Fruit fly (Drosophila melanogaster) whole organism, embryonic: ENCODE results near the gene CG13248.

Experiments used
- ATbp ChIP-seq: fragments of 200-800 bp; sonication (Bioruptor generic); optimal IDR thresholded peaks from 2 replicates; lab custom pipeline; 2017; ENCODE audit warnings: missing biosample characterization, mild to moderate bottlenecking, missing genetic modification characterization, missing genetic modification reagents
- Abd-B ChIP-seq: fragments of 200-800 bp; sonication (Bioruptor generic); optimal IDR thresholded peaks from 2 replicates; lab custom pipeline; 2018; ENCODE audit warnings: missing biosample characterization, mild to moderate bottlenecking, missing genetic modification characterization, moderate library complexity
- Bdp1 ChIP-seq: fragments of 200-800 bp; sonication (Bioruptor generic); optimal IDR thresholded peaks from 3 replicates; lab custom pipeline; 2016; ENCODE audit warnings: missing biosample characterization, missing genetic modification characterization
- Bgb ChIP-seq: fragments of 200-800 bp; sonication (Bioruptor generic); IDR thresholded peaks from 2 replicates; pipeline ENCODE4 v1.3.6; 2022; ENCODE audit warnings: missing biosample characterization, missing genetic modification characterization; ENCODE audit not compliant: partially characterized antibody
- CG11723 ChIP-seq: fragments of 200-800 bp; sonication (Bioruptor generic); optimal IDR thresholded peaks from 2 replicates; lab custom pipeline; 2017; ENCODE audit warnings: missing biosample characterization, mild to moderate bottlenecking, missing genetic modification characterization
- CG14965 ChIP-seq: fragments of 200-800 bp; sonication (Bioruptor generic); optimal IDR thresholded peaks from 2 replicates; lab custom pipeline; 2016; ENCODE audit warnings: missing biosample characterization, missing genetic modification characterization, borderline replicate concordance
- CG15073 ChIP-seq: fragments of 200-800 bp; sonication (Bioruptor generic); optimal IDR thresholded peaks from 2 replicates; lab custom pipeline; 2016; ENCODE audit warnings: missing biosample characterization, missing genetic modification characterization
- CG15601 ChIP-seq: fragments of 200-800 bp; sonication (Bioruptor generic); optimal IDR thresholded peaks from 3 replicates; lab custom pipeline; 2019; ENCODE audit warnings: missing biosample characterization, mild to moderate bottlenecking, missing genetic modification characterization, moderate library complexity
- CG16779 ChIP-seq: fragments of 200-800 bp; sonication (Bioruptor generic); IDR thresholded peaks from 2 replicates; pipeline ENCODE4 v1.3.6; 2022; ENCODE audit warnings: missing biosample characterization, missing genetic modification characterization
- CG17359 ChIP-seq: fragments of 200-800 bp; sonication (Bioruptor generic); optimal IDR thresholded peaks from 3 replicates; lab custom pipeline; 2018; ENCODE audit warnings: missing biosample characterization, mild to moderate bottlenecking, missing genetic modification characterization, moderate library complexity
- CG18476 ChIP-seq: fragments of 200-800 bp; sonication (Bioruptor generic); optimal IDR thresholded peaks from 2 replicates; lab custom pipeline; 2016; ENCODE audit warnings: missing biosample characterization, mild to moderate bottlenecking, missing genetic modification characterization
- CG18764 ChIP-seq: fragments of 200-800 bp; sonication (Bioruptor generic); optimal IDR thresholded peaks from 3 replicates; lab custom pipeline; 2016; ENCODE audit warnings: missing biosample characterization, missing genetic modification characterization
- CG2116 ChIP-seq: fragments of 200-800 bp; sonication (Bioruptor generic); optimal IDR thresholded peaks from 3 replicates; lab custom pipeline; 2018; ENCODE audit warnings: missing biosample characterization, mild to moderate bottlenecking, missing genetic modification characterization
- CG2678 ChIP-seq: fragments of 200-800 bp; sonication (Bioruptor generic); optimal IDR thresholded peaks from 3 replicates; lab custom pipeline; 2019; ENCODE audit warnings: missing biosample characterization, mild to moderate bottlenecking, missing genetic modification characterization, moderate library complexity
- CG30020 ChIP-seq: fragments of 200-800 bp; optimal IDR thresholded peaks from 2 replicates; lab custom pipeline; 2019; ENCODE audit warnings: missing biosample characterization, mild to moderate bottlenecking, missing genetic modification characterization, moderate library complexity
- CG3407 ChIP-seq: fragments of 200-800 bp; sonication (Bioruptor generic); optimal IDR thresholded peaks from 2 replicates; lab custom pipeline; 2018; ENCODE audit warnings: missing biosample characterization, mild to moderate bottlenecking, missing genetic modification characterization
- CG3726 ChIP-seq: fragments of 200-800 bp; sonication (Bioruptor generic); IDR thresholded peaks from 3 replicates; pipeline ENCODE4, ENCODE4 v1.3.6; 2022; ENCODE audit warnings: missing biosample characterization, missing genetic modification characterization
- CG3995 ChIP-seq: fragments of 200-800 bp; sonication (Bioruptor generic); optimal IDR thresholded peaks from 3 replicates; lab custom pipeline; 2016; ENCODE audit warnings: missing biosample characterization, missing genetic modification characterization
- CG6813 ChIP-seq: fragments of 200-800 bp; sonication (Bioruptor generic); optimal IDR thresholded peaks from 2 replicates; lab custom pipeline; 2017; ENCODE audit warnings: missing biosample characterization, missing genetic modification characterization, mild to moderate bottlenecking, moderate library complexity, missing genetic modification reagents
- CG9609 ChIP-seq: fragments of 200-800 bp; sonication (Bioruptor generic); optimal IDR thresholded peaks from 3 replicates; lab custom pipeline; 2016; ENCODE audit warnings: missing biosample characterization, missing genetic modification characterization
- Fer1 ChIP-seq: fragments of 200-800 bp; sonication (Bioruptor generic); optimal IDR thresholded peaks from 2 replicates; lab custom pipeline; 2017; ENCODE audit warnings: missing biosample characterization, mild to moderate bottlenecking, missing genetic modification characterization
- Gug ChIP-seq: fragments of 200-800 bp; sonication (Bioruptor generic); IDR thresholded peaks from 4 replicates; pipeline ENCODE4 v1.3.6; 2022; ENCODE audit warnings: missing biosample characterization, missing genetic modification characterization
- HLH54F ChIP-seq: fragments of 200-800 bp; sonication (Bioruptor generic); optimal IDR thresholded peaks from 3 replicates; lab custom pipeline; 2016; ENCODE audit warnings: missing biosample characterization, missing genetic modification characterization
- Hey ChIP-seq: fragments of 200-800 bp; sonication (Bioruptor generic); optimal IDR thresholded peaks from 3 replicates; lab custom pipeline; 2018; ENCODE audit warnings: missing biosample characterization, mild to moderate bottlenecking, missing genetic modification characterization
- NC2β ChIP-seq: fragments of 200-800 bp; sonication (Bioruptor generic); optimal IDR thresholded peaks from 2 replicates; lab custom pipeline; 2016; ENCODE audit warnings: missing biosample characterization, missing genetic modification characterization
- Neu2 ChIP-seq: fragments of 200-800 bp; sonication (Bioruptor generic); optimal IDR thresholded peaks from 3 replicates; lab custom pipeline; 2016; ENCODE audit warnings: missing biosample characterization, missing genetic modification characterization, borderline replicate concordance
- Pdp1 ChIP-seq, 2 experiments: fragments of 200-800 bp; sonication (Bioruptor generic); optimal IDR thresholded peaks; 3 replicates each; lab custom pipeline; 2016; ENCODE audit warnings: missing biosample characterization in 2 of 2, missing genetic modification characterization in 2 of 2, mild to moderate bottlenecking in 1 of 2, moderate library complexity in 1 of 2
- Ravus ChIP-seq: fragments of 200-800 bp; sonication (Bioruptor generic); IDR thresholded peaks from 2 replicates; pipeline ENCODE4 v1.3.6; 2022; ENCODE audit warnings: missing biosample characterization, missing genetic modification characterization
- Scr ChIP-seq: fragments of 200-800 bp; sonication (Bioruptor generic); IDR thresholded peaks from 2 replicates; pipeline ENCODE4 v1.3.6; 2022; ENCODE audit warnings: missing biosample characterization, missing genetic modification characterization; ENCODE audit not compliant: partially characterized antibody
- croc ChIP-seq: fragments of 200-800 bp; sonication (Bioruptor generic); conservative IDR thresholded peaks from 3 replicates; pipeline ENCODE4 v1.3.6; 2022; ENCODE audit warnings: missing biosample characterization, missing genetic modification characterization
- cwo ChIP-seq: fragments of 200-800 bp; sonication (Bioruptor generic); optimal IDR thresholded peaks from 3 replicates; lab custom pipeline; 2017; ENCODE audit warnings: missing biosample characterization, missing genetic modification characterization, mild to moderate bottlenecking, moderate library complexity, missing genetic modification reagents
- disco-r ChIP-seq: fragments of 200-800 bp; sonication (Bioruptor generic); optimal IDR thresholded peaks from 2 replicates; lab custom pipeline; 2016; ENCODE audit warnings: missing biosample characterization, missing genetic modification characterization
- dysf ChIP-seq: fragments of 200-800 bp; sonication (Bioruptor generic); IDR thresholded peaks from 3 replicates; pipeline ENCODE4 v1.3.6; 2022; ENCODE audit warnings: missing biosample characterization, missing genetic modification characterization
- exex ChIP-seq: fragments of 200-800 bp; sonication (Bioruptor generic); optimal IDR thresholded peaks from 4 replicates; lab custom pipeline; 2018; ENCODE audit warnings: missing biosample characterization, mild to moderate bottlenecking, missing genetic modification characterization, moderate library complexity
- grau ChIP-seq: fragments of 200-800 bp; optimal IDR thresholded peaks from 3 replicates; lab custom pipeline; 2019; ENCODE audit warnings: missing biosample characterization, mild to moderate bottlenecking, missing genetic modification characterization, moderate library complexity
- gro ChIP-seq: fragments of 200-800 bp; sonication (Bioruptor generic); optimal IDR thresholded peaks from 2 replicates; lab custom pipeline; 2016; ENCODE audit warnings: missing biosample characterization, missing genetic modification characterization
- ham ChIP-seq: fragments of 200-800 bp; sonication (Bioruptor generic); IDR thresholded peaks from 2 replicates; pipeline ENCODE4 v1.3.6; 2022; ENCODE audit warnings: missing biosample characterization, missing genetic modification characterization
- lola ChIP-seq, 3 experiments: fragments of >200 bp in 2 of 3; fragments of 200-800 bp in 1 of 3; sonication (Bioruptor generic) in 1 of 3; optimal IDR thresholded peaks; 2 replicates each; lab custom pipeline; 2017 to 2019; ENCODE audit warnings: missing biosample characterization in 3 of 3, missing genetic modification characterization in 3 of 3, mild to moderate bottlenecking in 1 of 3, moderate library complexity in 1 of 3
- nom ChIP-seq: fragments of 200-800 bp; sonication (Bioruptor generic); optimal IDR thresholded peaks from 2 replicates; lab custom pipeline; 2017; ENCODE audit warnings: missing biosample characterization, missing genetic modification characterization, mild to moderate bottlenecking, moderate library complexity, missing genetic modification reagents
- pita ChIP-seq: fragments of 200-800 bp; sonication (Bioruptor generic); optimal IDR thresholded peaks from 2 replicates; lab custom pipeline; 2017; ENCODE audit warnings: missing biosample characterization, mild to moderate bottlenecking, missing genetic modification characterization
- pros ChIP-seq: fragments of 200-800 bp; sonication (Bioruptor generic); optimal IDR thresholded peaks from 3 replicates; lab custom pipeline; 2019; ENCODE audit warnings: missing biosample characterization, mild to moderate bottlenecking, missing genetic modification characterization, moderate library complexity
- schlank ChIP-seq: fragments of 200-800 bp; sonication (Bioruptor generic); optimal IDR thresholded peaks from 2 replicates; lab custom pipeline; 2018; ENCODE audit warnings: missing biosample characterization, mild to moderate bottlenecking, missing genetic modification characterization
- slou ChIP-seq: fragments of 200-800 bp; sonication (Bioruptor generic); optimal IDR thresholded peaks from 3 replicates; lab custom pipeline; 2016; ENCODE audit warnings: missing biosample characterization, missing genetic modification characterization
- so ChIP-seq: fragments of 200-800 bp; sonication (Bioruptor generic); IDR thresholded peaks from 3 replicates; pipeline ENCODE4 v1.3.6; 2022; ENCODE audit warnings: missing biosample characterization, missing genetic modification characterization
- sug ChIP-seq: fragments of 200-800 bp; optimal IDR thresholded peaks from 2 replicates; lab custom pipeline; 2019; ENCODE audit warnings: missing biosample characterization, mild to moderate bottlenecking, missing genetic modification characterization, moderate library complexity
- tgo ChIP-seq: fragments of 200-800 bp; sonication (Bioruptor generic); IDR thresholded peaks from 3 replicates; pipeline ENCODE4 v1.3.6; 2022; ENCODE audit warnings: missing biosample characterization, missing genetic modification characterization
- tll ChIP-seq, 2 experiments: fragments of 200-800 bp in 1 of 2; fragments of >200 bp in 1 of 2; sonication (Bioruptor generic) in 1 of 2; optimal IDR thresholded peaks; 2 replicates each; lab custom pipeline; 2017 to 2019; ENCODE audit warnings: missing biosample characterization in 2 of 2, missing genetic modification characterization in 2 of 2, mild to moderate bottlenecking in 1 of 2, moderate library complexity in 1 of 2
- trem ChIP-seq: fragments of 200-800 bp; optimal IDR thresholded peaks from 3 replicates; lab custom pipeline; 2019; ENCODE audit warnings: missing biosample characterization, mild to moderate bottlenecking, missing genetic modification characterization, moderate library complexity

Gene CG13248

dm6 chr3L:20402665-20403492, 7.5 kb downstream of the CG13248 start (continued):
- TF ChIP-seq sug (tag; lab: Kevin White, UChicago) (no peak), CG15073 (GFP tag; lab: Kevin White, UChicago) (no peak), CG9609 (GFP tag; lab: Kevin White, UChicago) (no peak), dysf (no peak), lola (GFP tag; optimal IDR thresholded peaks at IDR 0.05; lab: Kevin White, UChicago) (peak in 1 of 3 experiments; percentile 83), ATbp (GFP tag; lab: Kevin White, UChicago) (no peak), slou (GFP tag; lab: Kevin White, UChicago) (no peak), tgo (GFP tag; lab: Robert Waterston, UW) (no peak), schlank (tag; lab: Kevin White, UChicago) (no peak), exex (no peak), pros (GFP tag; lab: Kevin White, UChicago) (peak; percentile 91), so (GFP tag; lab: Robert Waterston, UW) (no peak), Pdp1 (GFP tag; optimal IDR thresholded peaks at IDR 0.05; lab: Kevin White, UChicago) (peak in 1 of 2 experiments; percentile 8), Gug (GFP tag; lab: Robert Waterston, UW) (no peak), HLH54F (GFP tag; lab: Kevin White, UChicago) (no peak), disco-r (GFP tag; lab: Kevin White, UChicago) (no peak), grau (tag; lab: Kevin White, UChicago) (peak; percentile 54), CG3726 (GFP tag; lab: Robert Waterston, UW) (no peak), Abd-B (GFP tag; lab: Kevin White, UChicago) (no peak), croc (GFP tag; lab: Robert Waterston, UW) (no peak), CG30020 (tag; lab: Kevin White, UChicago) (no peak), ham (GFP tag; lab: Robert Waterston, UW) (no peak), Scr (GFP tag; lab: Robert Waterston, UW) (no peak), CG3995 (GFP tag; lab: Kevin White, UChicago) (no peak), gro (GFP tag; lab: Kevin White, UChicago) (no peak), CG6813 (peak; percentile 15), Fer1 (no peak), Hey (tag; lab: Kevin White, UChicago) (no peak), CG11723 (GFP tag; lab: Kevin White, UChicago) (no peak), CG16779 (GFP tag; lab: Robert Waterston, UW) (no peak), CG2116 (GFP tag; lab: Kevin White, UChicago) (peak; percentile 66), Ravus (no peak), CG15601 (no peak), pita (GFP tag; lab: Kevin White, UChicago) (no peak), trem (tag; lab: Kevin White, UChicago) (peak; percentile 65), CG18764 (GFP tag; lab: Kevin White, UChicago) (no peak), CG2678 (tag; lab: Kevin White, UChicago) (no peak), CG18476 (GFP tag; lab: Kevin White, UChicago) (no peak), CG17359 (tag; lab: Kevin White, UChicago) (no peak), CG14965 (GFP tag; lab: Kevin White, UChicago) (no peak), CG3407 (no peak), nom (GFP tag; lab: Kevin White, UChicago) (peak; percentile 80), cwo (GFP tag; lab: Kevin White, UChicago) (no peak), Bgb (GFP tag; lab: Robert Waterston, UW) (no peak), Neu2 (peak; percentile 76), Bdp1 (no peak), NC2β (peak; percentile 51), tll (GFP tag; optimal IDR thresholded peaks at IDR 0.05; lab: Kevin White, UChicago) (peak in 1 of 2 experiments; percentile 46)
